Fruit fly (Drosophila melanogaster): ENCODE results near the gene tefu.

DNA sequence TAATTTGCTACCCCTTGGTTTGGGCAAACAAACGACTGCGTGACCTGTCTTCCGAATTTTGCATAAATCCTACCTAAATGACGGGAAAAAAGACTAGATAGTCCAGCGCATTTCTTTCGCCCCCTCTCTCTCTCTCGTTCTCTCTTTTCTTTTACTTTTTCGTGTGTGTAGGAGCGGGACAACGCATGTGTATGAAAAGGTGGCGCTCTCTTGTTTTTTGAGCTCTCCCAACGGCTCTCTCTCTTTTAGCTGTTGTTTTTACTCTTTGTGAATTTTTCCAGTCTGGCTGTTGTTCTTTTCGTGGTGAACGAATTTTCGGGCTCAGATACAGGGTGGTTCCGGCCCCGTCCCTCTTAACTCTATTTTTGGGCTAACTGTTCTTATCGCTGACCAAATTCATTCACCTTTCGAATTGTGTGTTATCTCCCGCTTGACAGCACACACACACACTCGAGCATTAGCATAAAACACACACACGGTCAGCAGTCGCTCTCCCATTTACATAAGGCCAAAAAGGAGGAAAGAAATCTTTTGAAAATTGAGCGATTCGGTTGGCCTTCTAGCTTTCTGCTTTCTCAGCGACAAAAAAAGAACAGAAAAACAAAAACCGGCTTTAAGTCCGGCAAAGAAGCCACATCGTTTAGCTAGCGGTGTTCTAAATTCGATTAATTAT lies 49.7 kb upstream of the tefu start:
- TF ChIP-seq Snoo (tag; optimal IDR thresholded peaks at IDR 0.05) (no peak), CG9948 (tag; optimal IDR thresholded peaks at IDR 0.05) (no peak), EcR (GFP tag; optimal IDR thresholded peaks at IDR 0.05) (peak; percentile 38), Pif1B (GFP tag; optimal IDR thresholded peaks at IDR 0.05) (no peak), CG10348 (GFP tag; IDR thresholded peaks at IDR 0.05) (no peak), CG17806 (tag; optimal IDR thresholded peaks at IDR 0.05) (no peak)

Data from whole organism, pupa.